Fruit fly (Drosophila melanogaster) whole organism, embryonic: ENCODE results near the gene Cow.

ENCODE experiments used
- B-H2 ChIP-seq: fragments of 200-800 bp; sonication (Bioruptor generic); optimal IDR thresholded peaks from 2 replicates; lab custom pipeline; 2018; ENCODE audit warnings: missing biosample characterization, mild to moderate bottlenecking, missing genetic modification characterization
- Bgb ChIP-seq: fragments of 200-800 bp; sonication (Bioruptor generic); IDR thresholded peaks from 2 replicates; pipeline ENCODE4 v1.3.6; 2022; ENCODE audit warnings: missing biosample characterization, missing genetic modification characterization; ENCODE audit not compliant: partially characterized antibody
- CG11247 ChIP-seq: fragments of 200-800 bp; sonication (Bioruptor generic); IDR thresholded peaks from 2 replicates; pipeline ENCODE4 v1.3.6; 2022; ENCODE audit warnings: missing biosample characterization, missing genetic modification characterization
- CG12744 ChIP-seq: fragments of 200-800 bp; sonication (Bioruptor generic); optimal IDR thresholded peaks from 2 replicates; lab custom pipeline; 2016; ENCODE audit warnings: missing biosample characterization, missing genetic modification characterization
- CG13775 ChIP-seq: fragments of 200-800 bp; sonication (Bioruptor generic); optimal IDR thresholded peaks from 3 replicates; lab custom pipeline; 2017; ENCODE audit warnings: missing biosample characterization, mild to moderate bottlenecking, missing genetic modification characterization
- CG14050 ChIP-seq: fragments of 200-800 bp; sonication (Bioruptor generic); IDR thresholded peaks from 3 replicates; pipeline ENCODE4 v1.3.6; 2022; ENCODE audit warnings: missing biosample characterization, missing genetic modification characterization
- CG15011 ChIP-seq: fragments of 200-800 bp; sonication (Bioruptor generic); optimal IDR thresholded peaks from 3 replicates; lab custom pipeline; 2018; ENCODE audit warnings: missing biosample characterization, mild to moderate bottlenecking, missing genetic modification characterization
- CG15073 ChIP-seq: fragments of 200-800 bp; sonication (Bioruptor generic); optimal IDR thresholded peaks from 2 replicates; lab custom pipeline; 2016; ENCODE audit warnings: missing biosample characterization, missing genetic modification characterization
- CG16863 ChIP-seq: fragments of 200-800 bp; sonication (Bioruptor generic); optimal IDR thresholded peaks from 3 replicates; lab custom pipeline; 2016; ENCODE audit warnings: missing biosample characterization, missing genetic modification characterization
- CG17568 ChIP-seq: fragments of 200-800 bp; sonication (Bioruptor generic); optimal IDR thresholded peaks from 2 replicates; lab custom pipeline; 2018; ENCODE audit warnings: missing biosample characterization, mild to moderate bottlenecking, missing genetic modification characterization, moderate library complexity
- CG18011 ChIP-seq: fragments of 200-800 bp; sonication (Bioruptor generic); optimal IDR thresholded peaks from 2 replicates; lab custom pipeline; 2017; ENCODE audit warnings: missing biosample characterization, missing genetic modification characterization, mild to moderate bottlenecking, moderate library complexity, missing genotype
- CG18599 ChIP-seq: fragments of 200-800 bp; sonication (Bioruptor generic); optimal IDR thresholded peaks from 3 replicates; lab custom pipeline; 2017; ENCODE audit warnings: missing biosample characterization, missing genetic modification characterization, mild to moderate bottlenecking, moderate library complexity, missing genetic modification reagents
- CG31224 ChIP-seq: fragments of 200-800 bp; sonication (Bioruptor generic); IDR thresholded peaks from 2 replicates; pipeline ENCODE4 v1.3.6; 2022; ENCODE audit warnings: missing biosample characterization, missing genetic modification characterization
- CG31365 ChIP-seq: fragments of 200-800 bp; sonication (Bioruptor generic); optimal IDR thresholded peaks from 2 replicates; lab custom pipeline; 2018; ENCODE audit warnings: missing biosample characterization, mild to moderate bottlenecking, missing genetic modification characterization
- CG3407 ChIP-seq: fragments of 200-800 bp; sonication (Bioruptor generic); optimal IDR thresholded peaks from 2 replicates; lab custom pipeline; 2018; ENCODE audit warnings: missing biosample characterization, mild to moderate bottlenecking, missing genetic modification characterization
- CG4424 ChIP-seq: fragments of 200-800 bp; sonication (Bioruptor generic); optimal IDR thresholded peaks from 3 replicates; lab custom pipeline; 2016; ENCODE audit warnings: missing biosample characterization, missing genetic modification characterization
- CG5953 ChIP-seq: fragments of 200-800 bp; sonication (Bioruptor generic); IDR thresholded peaks from 2 replicates; pipeline ENCODE4 v1.3.6; 2022; ENCODE audit warnings: missing biosample characterization, missing genetic modification characterization
- CG6689 ChIP-seq: fragments of 200-800 bp; sonication (Bioruptor generic); IDR thresholded peaks from 2 replicates; pipeline ENCODE4 v1.3.6; 2022; ENCODE audit warnings: missing biosample characterization, missing genetic modification characterization
- CG6854 ChIP-seq: fragments of 200-800 bp; sonication (Bioruptor generic); optimal IDR thresholded peaks from 3 replicates; lab custom pipeline; 2017; ENCODE audit warnings: missing biosample characterization, mild to moderate bottlenecking, missing genetic modification characterization
- CG7839 ChIP-seq: fragments of 200-800 bp; sonication (Bioruptor generic); optimal IDR thresholded peaks from 3 replicates; lab custom pipeline; 2018; ENCODE audit warnings: missing biosample characterization, mild to moderate bottlenecking, missing genetic modification characterization, moderate library complexity
- CG8924 ChIP-seq: fragments of 200-800 bp; optimal IDR thresholded peaks from 3 replicates; lab custom pipeline; 2019; ENCODE audit warnings: missing biosample characterization, mild to moderate bottlenecking, missing genetic modification characterization, moderate library complexity
- CG9817 ChIP-seq: fragments of 200-800 bp; sonication (Bioruptor generic); optimal IDR thresholded peaks from 2 replicates; lab custom pipeline; 2018; ENCODE audit warnings: missing biosample characterization, mild to moderate bottlenecking, missing genetic modification characterization, moderate library complexity
- Dll ChIP-seq: fragments of 200-800 bp; sonication (Bioruptor generic); IDR thresholded peaks from 4 replicates; pipeline ENCODE4 v1.3.6; 2022; ENCODE audit warnings: missing biosample characterization, missing genetic modification characterization; ENCODE audit not compliant: partially characterized antibody
- Hr3 ChIP-seq: fragments of 200-800 bp; sonication (Bioruptor generic); optimal IDR thresholded peaks from 3 replicates; lab custom pipeline; 2016; ENCODE audit warnings: missing biosample characterization, missing genetic modification characterization
- Lhr ChIP-seq: fragments of 200-800 bp; sonication (Bioruptor generic); optimal IDR thresholded peaks from 3 replicates; lab custom pipeline; 2017; ENCODE audit warnings: mild to moderate bottlenecking, missing biosample characterization, missing genetic modification reagents, missing genetic modification characterization
- Mad ChIP-seq: fragments of 200-800 bp; sonication (Bioruptor generic); optimal IDR thresholded peaks from 2 replicates; lab custom pipeline; 2016; ENCODE audit warnings: missing biosample characterization, missing genetic modification characterization
- Mrtf ChIP-seq: fragments of 200-800 bp; sonication (Bioruptor generic); IDR thresholded peaks from 3 replicates; pipeline ENCODE4 v1.3.6; 2022; ENCODE audit warnings: missing biosample characterization, missing genetic modification characterization
- Neu2 ChIP-seq: fragments of 200-800 bp; sonication (Bioruptor generic); optimal IDR thresholded peaks from 3 replicates; lab custom pipeline; 2016; ENCODE audit warnings: missing biosample characterization, missing genetic modification characterization, borderline replicate concordance
- ase ChIP-seq: fragments of 200-800 bp; sonication (Bioruptor generic); IDR thresholded peaks from 3 replicates; pipeline ENCODE4 v1.3.6; 2022; ENCODE audit warnings: missing biosample characterization, missing genetic modification characterization
- ato ChIP-seq: fragments of 200-800 bp; sonication (Bioruptor generic); IDR thresholded peaks from 2 replicates; pipeline ENCODE4 v1.3.6; 2022; ENCODE audit warnings: missing biosample characterization, missing genetic modification characterization; ENCODE audit not compliant: partially characterized antibody
- bcd ChIP-seq: fragments of 200-800 bp; sonication (Bioruptor generic); optimal IDR thresholded peaks from 2 replicates; lab custom pipeline; 2017; ENCODE audit warnings: missing biosample characterization, mild to moderate bottlenecking, missing genetic modification characterization
- chm ChIP-seq: fragments of 200-800 bp; sonication (Bioruptor generic); IDR thresholded peaks from 2 replicates; pipeline ENCODE4 v1.3.6; 2022; ENCODE audit warnings: missing biosample characterization, missing genetic modification characterization
- crc ChIP-seq: fragments of 200-800 bp; sonication (Bioruptor generic); optimal IDR thresholded peaks from 2 replicates; lab custom pipeline; 2016; ENCODE audit warnings: missing biosample characterization, missing genetic modification characterization
- dpn ChIP-seq, 2 experiments: fragments of 200-800 bp; sonication (Bioruptor generic); optimal IDR thresholded peaks; 3 replicates each; lab custom pipeline; 2016; ENCODE audit warnings: missing biosample characterization in 2 of 2, missing genetic modification characterization in 2 of 2
- gfzf ChIP-seq: fragments of 200-800 bp; sonication (Bioruptor generic); optimal IDR thresholded peaks from 2 replicates; lab custom pipeline; 2016; ENCODE audit warnings: missing biosample characterization, mild to moderate bottlenecking, missing genetic modification characterization, moderate library complexity
- h ChIP-seq: fragments of >200 bp; optimal IDR thresholded peaks from 2 replicates; lab custom pipeline; 2017
- inv ChIP-seq: fragments of 200-800 bp; sonication (Bioruptor generic); IDR thresholded peaks from 2 replicates; pipeline ENCODE4 v1.3.6; 2022; ENCODE audit warnings: missing biosample characterization, missing genetic modification characterization; ENCODE audit not compliant: partially characterized antibody
- lola ChIP-seq, 3 experiments: fragments of >200 bp in 2 of 3; fragments of 200-800 bp in 1 of 3; sonication (Bioruptor generic) in 1 of 3; optimal IDR thresholded peaks; 2 replicates each; lab custom pipeline; 2017 to 2019; ENCODE audit warnings: missing biosample characterization in 3 of 3, missing genetic modification characterization in 3 of 3, mild to moderate bottlenecking in 1 of 3, moderate library complexity in 1 of 3
- nmo ChIP-seq: fragments of 200-800 bp; sonication (Bioruptor generic); optimal IDR thresholded peaks from 2 replicates; lab custom pipeline; 2018; ENCODE audit warnings: missing biosample characterization, mild to moderate bottlenecking, missing genetic modification characterization, moderate library complexity
- pfk ChIP-seq: fragments of 200-800 bp; sonication (Bioruptor generic); optimal IDR thresholded peaks from 2 replicates; lab custom pipeline; 2018; ENCODE audit warnings: missing biosample characterization, mild to moderate bottlenecking, missing genetic modification characterization, moderate library complexity
- ranshi ChIP-seq: fragments of 200-800 bp; sonication (Bioruptor generic); IDR thresholded peaks from 2 replicates; pipeline ENCODE4 v1.3.6; 2022; ENCODE audit warnings: missing biosample characterization, missing genetic modification characterization
- salm ChIP-seq: fragments of 200-800 bp; sonication (Bioruptor generic); optimal IDR thresholded peaks from 2 replicates; lab custom pipeline; 2018; ENCODE audit warnings: missing biosample characterization, mild to moderate bottlenecking, missing genetic modification characterization
- sim ChIP-seq: fragments of 200-800 bp; sonication (Bioruptor generic); IDR thresholded peaks from 2 replicates; pipeline ENCODE4 v1.3.6; 2022; ENCODE audit warnings: missing biosample characterization, missing genetic modification characterization
- sob ChIP-seq: fragments of 200-800 bp; sonication (Bioruptor generic); IDR thresholded peaks from 2 replicates; pipeline ENCODE4 v1.3.6; 2022; ENCODE audit warnings: missing biosample characterization, missing genetic modification characterization
- sqz ChIP-seq: fragments of 200-800 bp; sonication (Bioruptor generic); optimal IDR thresholded peaks from 3 replicates; lab custom pipeline; 2018; ENCODE audit warnings: missing biosample characterization, mild to moderate bottlenecking, missing genetic modification characterization
- sr ChIP-seq: fragments of 200-800 bp; sonication (Bioruptor generic); IDR thresholded peaks from 3 replicates; pipeline ENCODE4 v1.3.6; 2022; ENCODE audit warnings: missing biosample characterization, missing genetic modification characterization
- trem ChIP-seq: fragments of 200-800 bp; optimal IDR thresholded peaks from 3 replicates; lab custom pipeline; 2019; ENCODE audit warnings: missing biosample characterization, mild to moderate bottlenecking, missing genetic modification characterization, moderate library complexity
- tup ChIP-seq: fragments of 200-800 bp; sonication (Bioruptor generic); optimal IDR thresholded peaks from 2 replicates; lab custom pipeline; 2016; ENCODE audit warnings: missing biosample characterization, mild to moderate bottlenecking, missing genetic modification characterization, moderate library complexity
- zfh1 ChIP-seq: fragments of 200-800 bp; sonication (Bioruptor generic); IDR thresholded peaks from 3 replicates; pipeline ENCODE4 v1.3.6; 2022; ENCODE audit warnings: missing biosample characterization, missing genetic modification characterization
- zfh2 ChIP-seq: fragments of 200-800 bp; sonication (Bioruptor generic); optimal IDR thresholded peaks from 2 replicates; lab custom pipeline; 2016; ENCODE audit warnings: missing biosample characterization, missing genetic modification characterization

Gene Cow

DNA sequence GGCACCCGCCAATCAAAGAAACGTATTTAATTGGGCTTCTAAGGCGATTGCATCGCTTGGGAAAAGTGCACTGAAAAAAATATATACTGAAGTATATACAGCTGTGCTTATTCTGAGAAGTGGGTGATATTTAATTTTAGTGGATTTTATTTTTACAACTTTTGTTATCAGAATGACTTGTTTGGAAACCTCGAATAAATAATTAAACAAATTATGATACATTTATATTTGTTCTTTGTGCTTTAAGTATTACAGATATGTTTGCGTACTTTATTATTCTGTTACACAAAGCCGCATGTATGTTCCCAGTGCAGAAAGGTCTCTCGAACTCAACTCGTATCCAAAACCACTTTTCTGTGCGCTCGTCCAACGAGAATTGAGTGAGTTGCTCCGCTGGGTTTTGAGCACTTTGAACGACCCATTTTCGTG lies 63.8 kb downstream of the Cow start (continued):
- TF ChIP-seq bcd (peak; percentile 71), CG17568 (GFP tag; lab: Kevin White, UChicago) (peak; percentile 41), dpn (GFP tag; optimal IDR thresholded peaks at IDR 0.05; lab: Kevin White, UChicago) (peak; percentile 61 to 69), crc (GFP tag; lab: Kevin White, UChicago) (no peak), CG11247 (0 out of 2 replicates have a peak, but pooled peaks have one; percentile 12), CG15073 (GFP tag; lab: Kevin White, UChicago) (no peak), Mrtf (GFP tag; lab: Robert Waterston, UW) (peak; percentile 53; the same call in 1 of the 3 replicates), chm (GFP tag; lab: Robert Waterston, UW) (no peak), CG18011 (GFP tag; lab: Kevin White, UChicago) (no peak), CG3407 (peak; percentile 31), CG7839 (tag; lab: Kevin White, UChicago) (peak; percentile 88), CG16863 (peak; percentile 40), zfh1 (GFP tag; lab: Robert Waterston, UW) (no peak), trem (tag; lab: Kevin White, UChicago) (peak; percentile 69), tup (GFP tag; lab: Kevin White, UChicago) (no peak), nmo (peak; percentile 92), CG9817 (tag; lab: Kevin White, UChicago) (peak; percentile 63), CG6689 (GFP tag; lab: Robert Waterston, UW) (peak; percentile 73), Hr3 (peak; percentile 69), CG6854 (GFP tag; lab: Kevin White, UChicago) (peak; percentile 60), CG31365 (tag; lab: Kevin White, UChicago) (no peak), Dll (no peak), ase (GFP tag; lab: Robert Waterston, UW) (peak; percentile 56; the same call in 2 of the 3 replicates), Bgb (GFP tag; lab: Robert Waterston, UW) (no peak), zfh2 (no peak), sob (GFP tag; lab: Robert Waterston, UW) (peak; percentile 58; the same call in 1 of the 2 replicates), gfzf (GFP tag; lab: Kevin White, UChicago) (no peak), sqz (GFP tag; lab: Kevin White, UChicago) (peak; percentile 46), CG5953 (peak; percentile 5; the same call in 1 of the 2 replicates), CG31224 (GFP tag; lab: Robert Waterston, UW) (no peak), sr (GFP tag; lab: Robert Waterston, UW) (no peak), CG14050 (GFP tag; lab: Robert Waterston, UW) (peak; percentile 52; the same call in 2 of the 3 replicates), CG8924 (tag; lab: Kevin White, UChicago) (peak; percentile 85), sim (GFP tag; lab: Robert Waterston, UW) (no peak), ato (GFP tag; lab: Robert Waterston, UW) (no peak), CG18599 (GFP tag; lab: Kevin White, UChicago) (peak; percentile 64), pfk (GFP tag; lab: Kevin White, UChicago) (no peak), CG15011 (GFP tag; lab: Kevin White, UChicago) (peak; percentile 40), B-H2 (GFP tag; lab: Kevin White, UChicago) (no peak), Lhr (GFP tag; lab: Kevin White, UChicago) (peak; percentile 38), CG4424 (peak; percentile 73), salm (peak; percentile 30), lola (GFP tag; optimal IDR thresholded peaks at IDR 0.05; lab: Kevin White, UChicago) (peak in 1 of 3 experiments; percentile 56), CG13775 (GFP tag; lab: Kevin White, UChicago) (peak; percentile 50), Mad (GFP tag; lab: Kevin White, UChicago) (peak; percentile 36), CG12744 (GFP tag; lab: Kevin White, UChicago) (no peak), inv (GFP tag; lab: Robert Waterston, UW) (no peak), ranshi (GFP tag; lab: Robert Waterston, UW) (peak; percentile 37; the same call in 1 of the 2 replicates), h (lab: Kevin White, UChicago) (no peak), Neu2 (no peak)
